Fruit fly (Drosophila melanogaster): ENCODE measurements around the gene CG12945.
A peak's percentile ranks its signal among the peaks of the same experiment; 100 is the strongest.

The CG12945 gene

DNA sequence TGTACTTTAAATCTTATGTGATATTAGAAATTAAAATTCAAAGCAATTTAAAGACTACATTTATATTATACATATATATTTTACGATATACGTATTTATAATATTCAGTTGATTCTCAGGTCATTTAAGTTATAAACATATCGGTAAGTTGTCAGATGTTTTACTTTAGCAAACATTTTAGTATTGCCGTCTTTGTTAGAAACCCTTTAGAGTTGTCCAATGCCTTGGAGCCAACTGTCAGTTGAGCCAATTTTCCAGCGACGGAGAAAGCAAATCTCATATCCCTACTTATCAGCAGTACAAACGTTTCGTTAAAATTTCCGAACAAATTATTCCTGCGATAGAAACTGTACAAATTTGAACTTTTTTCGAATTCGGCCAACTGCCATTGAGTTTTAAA, 16.2 kb downstream of the CG12945 start, which contains the start of gene topi:
topi (plus strand) TSS at position 301 of the 400 bp plus-strand sequence.
- no peak for TF ChIP-seq Dif (GFP tag; optimal IDR thresholded peaks at IDR 0.05; ENCODE audit: partially characterized antibody)

DNA sequence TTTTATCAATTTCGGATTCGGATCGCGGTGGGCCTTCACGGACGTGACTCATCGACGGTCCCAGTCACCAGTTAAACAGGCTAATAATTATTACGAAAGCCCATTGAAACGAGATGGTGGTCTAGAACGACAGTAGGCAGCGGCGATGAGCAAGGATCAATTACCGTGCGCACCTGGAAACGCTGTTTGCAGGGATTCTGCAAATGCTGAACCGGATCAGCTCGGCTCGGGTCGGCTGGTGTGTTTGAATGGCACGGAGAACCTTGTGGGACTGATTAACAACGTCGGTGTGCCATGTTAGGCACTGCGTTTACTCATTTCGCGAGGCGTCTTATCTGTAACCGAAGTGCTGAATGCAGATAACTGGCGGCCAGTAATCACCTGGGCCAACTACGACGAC, 16.9 kb downstream of the CG12945 start, which contains the start of gene Whamy:
Whamy (minus strand) TSS at position 273 of the 400 bp plus-strand sequence.
- TF ChIP-seq lola (GFP tag; optimal IDR thresholded peaks at IDR 0.05) (no peak), h (GFP tag; optimal IDR thresholded peaks at IDR 0.05) (peak; percentile 5), Rel (GFP tag; optimal IDR thresholded peaks at IDR 0.05) (no peak), Rel (tag; optimal IDR thresholded peaks at IDR 0.05) (peak; percentile 93), rgr (GFP tag; optimal IDR thresholded peaks at IDR 0.05) (peak; percentile 4), foxo (GFP tag; optimal IDR thresholded peaks at IDR 0.05) (no peak), br (GFP tag; optimal IDR thresholded peaks at IDR 0.05) (peak; percentile 24), dl (GFP tag; optimal IDR thresholded peaks at IDR 0.05; ENCODE audit: insufficient read depth in 1 of 2, partially characterized antibody in 2 of 2) (no peak), Hr83 (GFP tag; optimal IDR thresholded peaks at IDR 0.05; ENCODE audit: poor library complexity, severe bottlenecking) (peak; percentile 12), Vsx2 (GFP tag; optimal IDR thresholded peaks at IDR 0.05; ENCODE audit: partially characterized antibody) (no peak), Jra (GFP tag; optimal IDR thresholded peaks at IDR 0.05) (peak; percentile 8), Sp1 (GFP tag; optimal IDR thresholded peaks at IDR 0.05) (peak; percentile 27), Myc (optimal IDR thresholded peaks at IDR 0.05) (no peak), dsf (GFP tag; optimal IDR thresholded peaks at IDR 0.05; ENCODE audit: borderline replicate concordance) (no peak), OdsH (GFP tag; optimal IDR thresholded peaks at IDR 0.05) (peak; percentile 17)

DNA sequence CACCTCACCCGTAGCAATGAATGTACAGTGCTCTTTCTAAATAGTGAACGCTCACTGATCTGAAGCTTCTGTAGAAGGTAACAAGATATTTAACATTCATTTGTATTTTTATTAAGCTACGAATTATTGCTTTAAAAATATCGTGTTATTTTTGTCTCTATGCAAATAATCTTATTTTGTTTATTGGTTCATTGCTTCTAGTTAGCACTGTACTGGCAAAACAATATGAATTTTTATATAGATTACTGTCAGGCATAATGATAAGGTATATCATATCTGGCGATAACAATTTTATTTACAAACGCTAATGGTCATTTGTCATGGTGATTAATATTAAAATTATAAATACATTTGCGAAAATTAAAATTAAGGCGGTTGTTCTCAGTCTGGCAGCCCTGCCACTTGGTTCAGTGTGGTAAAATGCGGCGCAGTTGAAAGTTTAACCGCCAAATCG, 19.5 kb downstream of the CG12945 start, which contains the start of gene CG9471:
CG9471 (minus strand) TSS at position 24 of the 454 bp plus-strand sequence.
- peak; percentile 97 for TF ChIP-seq woc (GFP tag; optimal IDR thresholded peaks at IDR 0.05)
- no peak for TF ChIP-seq Hr78 (GFP tag; optimal IDR thresholded peaks at IDR 0.05)
- no peak for TF ChIP-seq CrebA (GFP tag; optimal IDR thresholded peaks at IDR 0.05; ENCODE audit: borderline replicate concordance)
- TF ChIP-seq ey (GFP tag; optimal IDR thresholded peaks at IDR 0.05) = peak; percentile 98
- TF ChIP-seq usp (GFP tag; optimal IDR thresholded peaks at IDR 0.05) = no peak
- TF ChIP-seq rgr (GFP tag; optimal IDR thresholded peaks at IDR 0.05) = peak; percentile 99
- peak; percentile 73 for TF ChIP-seq Mio (GFP tag; optimal IDR thresholded peaks at IDR 0.05)
- TF ChIP-seq tai (GFP tag; optimal IDR thresholded peaks at IDR 0.05) = no peak
- peak; percentile 53 to 99 for TF ChIP-seq foxo (GFP tag; optimal IDR thresholded peaks at IDR 0.05)
- TF ChIP-seq sv (GFP tag; optimal IDR thresholded peaks at IDR 0.05) = peak; percentile 91
- no peak for TF ChIP-seq Dif (GFP tag; optimal IDR thresholded peaks at IDR 0.05; ENCODE audit: partially characterized antibody)
- peak; percentile 41 for TF ChIP-seq Hr83 (GFP tag; optimal IDR thresholded peaks at IDR 0.05; ENCODE audit: poor library complexity, severe bottlenecking)
- TF ChIP-seq dmrt93B (GFP tag; optimal IDR thresholded peaks at IDR 0.05) = peak; percentile 82
- peak; percentile 95 for TF ChIP-seq sage (GFP tag; optimal IDR thresholded peaks at IDR 0.05)
- peak; percentile 96 for TF ChIP-seq Sp1 (GFP tag; optimal IDR thresholded peaks at IDR 0.05)
- TF ChIP-seq CG32264 (GFP tag; optimal IDR thresholded peaks at IDR 0.05) = peak; percentile 92
- TF ChIP-seq brk (GFP tag; optimal IDR thresholded peaks at IDR 0.05) = no peak
- no peak for TF ChIP-seq Abd-B (GFP tag; optimal IDR thresholded peaks at IDR 0.05)
- peak; percentile 5 for TF ChIP-seq jim (GFP tag; optimal IDR thresholded peaks at IDR 0.05)
- TF ChIP-seq Dfd (GFP tag; optimal IDR thresholded peaks at IDR 0.05) = no peak
- TF ChIP-seq fru (GFP tag; optimal IDR thresholded peaks at IDR 0.05) = peak; percentile 98
- TF ChIP-seq Myc (optimal IDR thresholded peaks at IDR 0.05) = no peak
- TF ChIP-seq br (GFP tag; optimal IDR thresholded peaks at IDR 0.05) = peak; percentile 97
- TF ChIP-seq dsf (GFP tag; optimal IDR thresholded peaks at IDR 0.05; ENCODE audit: borderline replicate concordance) = peak; percentile 87
- peak; percentile 86 for TF ChIP-seq GATAd (GFP tag; optimal IDR thresholded peaks at IDR 0.05)
- TF ChIP-seq N (GFP tag; optimal IDR thresholded peaks at IDR 0.05) = no peak
- TF ChIP-seq HLH106 (tag; optimal IDR thresholded peaks at IDR 0.05) = peak; percentile 95
- peak; percentile 94 for TF ChIP-seq psq (GFP tag; optimal IDR thresholded peaks at IDR 0.05)
- peak; percentile 88 for TF ChIP-seq CG9705 (GFP tag; optimal IDR thresholded peaks at IDR 0.05)
- TF ChIP-seq OdsH (GFP tag; optimal IDR thresholded peaks at IDR 0.05) = peak; percentile 98
- no peak for TF ChIP-seq Vsx2 (GFP tag; optimal IDR thresholded peaks at IDR 0.05; ENCODE audit: partially characterized antibody)
- TF ChIP-seq Rel (GFP tag; optimal IDR thresholded peaks at IDR 0.05) = peak; percentile 89
- peak; percentile 87 for TF ChIP-seq Rel (tag; optimal IDR thresholded peaks at IDR 0.05)
- TF ChIP-seq h (GFP tag; optimal IDR thresholded peaks at IDR 0.05) = peak; percentile 99
- TF ChIP-seq lola (GFP tag; optimal IDR thresholded peaks at IDR 0.05) = no peak
- peak; percentile 97 for TF ChIP-seq Jra (GFP tag; optimal IDR thresholded peaks at IDR 0.05)
- no peak for TF ChIP-seq dl (GFP tag; optimal IDR thresholded peaks at IDR 0.05; ENCODE audit: insufficient read depth in 1 of 2, partially characterized antibody in 2 of 2)
- no peak for TF ChIP-seq pan (optimal IDR thresholded peaks at IDR 0.05)
- peak; percentile 98 for TF ChIP-seq Hnf4 (GFP tag; optimal IDR thresholded peaks at IDR 0.05)
